Worm (Caenorhabditis elegans) whole organism, L4 larva: ENCODE data around the gene dyf-19.

Source experiments
- D1046.2 ChIP-seq: fragments of 200-800 bp; sonication (Bioruptor generic); IDR thresholded peaks from 2 replicates; pipeline ENCODE4 v1.3.6; 2022; ENCODE audit warnings: missing genetic modification characterization, missing compliant biosample characterization
- F49E8.2 ChIP-seq: sonication (generic microtip); optimal IDR thresholded peaks from 2 replicates; lab custom pipeline; 2016; ENCODE audit warnings: missing compliant biosample characterization, mild to moderate bottlenecking, missing genetic modification characterization, borderline replicate concordance
- ZK546.5 ChIP-seq, 2 experiments: sonication (generic microtip); optimal IDR thresholded peaks; 2 replicates each; lab custom pipeline; 2017; ENCODE audit warnings: missing biosample characterization in 2 of 2, missing genetic modification characterization in 2 of 2
- aha-1 ChIP-seq: fragments of 150-350 bp; peaks from one replicate; lab custom pipeline; 2014; ENCODE audit warnings: missing biosample characterization, missing genetic modification characterization
- aly-2 ChIP-seq: sonication (generic microtip); optimal IDR thresholded peaks from 2 replicates; lab custom pipeline; 2018; ENCODE audit warnings: missing biosample characterization, missing genetic modification characterization
- ctbp-1 ChIP-seq: fragments of 200-800 bp; sonication (Bioruptor generic); IDR thresholded peaks from 2 replicates; pipeline ENCODE4 v1.3.6; 2022; ENCODE audit warnings: missing genetic modification reagents, missing genetic modification characterization, missing compliant biosample characterization
- lin-15B ChIP-seq: fragments of 150-350 bp; sonication (generic microtip); optimal IDR thresholded peaks from 3 replicates; lab custom pipeline; 2014; ENCODE audit warnings: missing biosample characterization, missing genetic modification characterization
- lin-39 ChIP-seq: fragments of 150-350 bp; optimal IDR thresholded peaks from 2 replicates; lab custom pipeline; 2014; ENCODE audit warnings: missing biosample characterization, missing genetic modification reagents, missing genetic modification characterization
- lir-3 ChIP-seq: sonication (generic microtip); optimal IDR thresholded peaks from 2 replicates; lab custom pipeline; 2016; ENCODE audit warnings: mild to moderate bottlenecking, missing genetic modification characterization, missing compliant biosample characterization
- mep-1 ChIP-seq: fragments of 150-350 bp; sonication (generic microtip); optimal IDR thresholded peaks from 3 replicates; lab custom pipeline; 2014; ENCODE audit warnings: missing biosample characterization, missing genetic modification characterization
- nhr-10 ChIP-seq: fragments of 150-350 bp; optimal IDR thresholded peaks from 2 replicates; lab custom pipeline; 2014; ENCODE audit warnings: missing biosample characterization, missing genetic modification characterization
- nhr-28 ChIP-seq: fragments of 150-350 bp; optimal IDR thresholded peaks from 2 replicates; lab custom pipeline; 2014; ENCODE audit warnings: missing biosample characterization, missing genetic modification characterization
- snpc-4 ChIP-seq: fragments of 150-350 bp; optimal IDR thresholded peaks from 2 replicates; lab custom pipeline; 2014; ENCODE audit warnings: missing biosample characterization, missing genetic modification characterization
- unc-62 ChIP-seq, 3 experiments: fragments of 150-350 bp in 1 of 3; sonication (generic microtip); optimal IDR thresholded peaks in 2 of 3; peaks in 1 of 3; 1 replicate in 1 of 3; 2 replicates in 2 of 3; lab custom pipeline; 2014 to 2017; ENCODE audit warnings: missing biosample characterization in 3 of 3, missing genetic modification characterization in 3 of 3, missing genetic modification reagents in 3 of 3, missing genotype in 1 of 3

ce11 chrV:19643015-19643414, 18.2 kb downstream of the dyf-19 start:
- TF ChIP-seq F49E8.2 (peak; percentile 95), snpc-4 (tag; lab: Kevin White, UChicago) (no peak), ctbp-1 (GFP tag; lab: Robert Waterston, UW) (peak; percentile 93), unc-62 (GFP tag; optimal IDR thresholded peaks at IDR 0.05 in 1 of 2; lab: Kevin White, UChicago) (peak in 1 of 2 experiments; percentile 84), unc-62 (tag; optimal IDR thresholded peaks at IDR 0.05; lab: Kevin White, UChicago) (no peak), lir-3 (tag; lab: Kevin White, UChicago) (peak; percentile 79), aha-1 (tag; lab: Kevin White, UChicago) (peak; percentile 97), nhr-10 (tag; lab: Kevin White, UChicago) (no peak), aly-2 (tag; lab: Kevin White, UChicago) (no peak), ZK546.5 (tag; optimal IDR thresholded peaks at IDR 0.05; lab: Kevin White, UChicago) (no peak), lin-15B (tag; lab: Kevin White, UChicago) (no peak), mep-1 (tag; lab: Kevin White, UChicago) (peak; percentile 91), D1046.2 (GFP tag; lab: Robert Waterston, UW) (peak; percentile 94), lin-39 (no peak), nhr-28 (tag; lab: Kevin White, UChicago) (peak; percentile 33)
